Worm (Caenorhabditis elegans) whole organism, young adult: ENCODE data around the gene Y105C5B.15.
A peak's percentile ranks its signal among the peaks of the same experiment; 100 is the strongest.

ENCODE experiments used
- D2030.7 ChIP-seq: fragments of 200-800 bp; sonication (Bioruptor generic); IDR thresholded peaks from 2 replicates; pipeline ENCODE4 v1.3.6; 2022; ENCODE audit warnings: missing genetic modification reagents, missing genetic modification characterization, missing compliant biosample characterization
- F33H1.4 ChIP-seq: fragments of 200-800 bp; sonication (Bioruptor generic); IDR thresholded peaks from 2 replicates; pipeline ENCODE4 v1.3.6; 2022; ENCODE audit warnings: missing genetic modification reagents, missing genetic modification characterization, missing compliant biosample characterization
- F37B4.10 ChIP-seq: fragments of 200-800 bp; sonication (Bioruptor generic); IDR thresholded peaks from 2 replicates; pipeline ENCODE4 v1.3.6; 2022; ENCODE audit warnings: missing genetic modification characterization, missing compliant biosample characterization
- K11D2.4 ChIP-seq: fragments of 200-800 bp; sonication (Bioruptor generic); IDR thresholded peaks from 2 replicates; pipeline ENCODE4 v1.3.6; 2022; ENCODE audit warnings: missing genetic modification reagents, missing genetic modification characterization, missing compliant biosample characterization
- T26A5.8 ChIP-seq: sonication (generic microtip); optimal IDR thresholded peaks from 2 replicates; lab custom pipeline; 2016; ENCODE audit warnings: missing genetic modification characterization, missing compliant biosample characterization
- Y95B8A.8 ChIP-seq: fragments of 200-800 bp; sonication (Bioruptor generic); IDR thresholded peaks from 2 replicates; pipeline ENCODE4 v1.3.6; 2022; ENCODE audit warnings: missing genetic modification reagents, missing genetic modification characterization, missing compliant biosample characterization
- ama-1 ChIP-seq, 3 experiments: fragments of 150-350 bp in 1 of 3; sonication (generic microtip) in 2 of 3; optimal IDR thresholded peaks; 2 replicates each; lab custom pipeline; 2014 to 2018; ENCODE audit warnings: missing biosample characterization in 2 of 3, missing genetic modification characterization in 2 of 3, missing genetic modification reagents in 2 of 3
- aptf-2 ChIP-seq: fragments of 200-800 bp; sonication (Bioruptor generic); conservative IDR thresholded peaks from 2 replicates; pipeline ENCODE4 v1.3.6; 2022; ENCODE audit warnings: missing genetic modification reagents, missing genetic modification characterization, missing compliant biosample characterization
- attf-6 ChIP-seq: fragments of 200-800 bp; sonication (Bioruptor generic); IDR thresholded peaks from 2 replicates; pipeline ENCODE4 v1.3.6; 2022; ENCODE audit warnings: missing genetic modification reagents, missing genetic modification characterization, missing compliant biosample characterization
- ccch-3 ChIP-seq: fragments of 200-800 bp; sonication (Bioruptor generic); optimal IDR thresholded peaks from 2 replicates; lab custom pipeline; 2018; ENCODE audit warnings: mild to moderate bottlenecking, missing genetic modification characterization, missing compliant biosample characterization
- cebp-1 ChIP-seq, 2 experiments: fragments of 200-800 bp in 1 of 2; sonication (Bioruptor generic) in 1 of 2; sonication (generic microtip) in 1 of 2; IDR thresholded peaks in 1 of 2; optimal IDR thresholded peaks in 1 of 2; 2 replicates each; pipeline versions ENCODE4 v1.3.6 to Lab custom; 2017 to 2022; ENCODE audit warnings: missing compliant biosample characterization in 2 of 2, missing genetic modification characterization in 2 of 2, mild to moderate bottlenecking in 1 of 2, missing genetic modification reagents in 1 of 2, moderate library complexity in 1 of 2
- ceh-40 ChIP-seq: fragments of 200-800 bp; sonication (Bioruptor generic); IDR thresholded peaks from 2 replicates; pipeline ENCODE4 v1.3.6; 2022; ENCODE audit warnings: missing genetic modification characterization, missing compliant biosample characterization
- ceh-58 ChIP-seq: fragments of 200-800 bp; sonication (Bioruptor generic); IDR thresholded peaks from 2 replicates; pipeline ENCODE4 v1.3.6; 2022; ENCODE audit warnings: missing genetic modification characterization, missing compliant biosample characterization
- chd-7 ChIP-seq: sonication (generic microtip); optimal IDR thresholded peaks from 2 replicates; lab custom pipeline; 2016; ENCODE audit warnings: mild to moderate bottlenecking, missing genetic modification characterization, moderate library complexity, missing compliant biosample characterization
- die-1 ChIP-seq: sonication (generic microtip); optimal IDR thresholded peaks from 2 replicates; lab custom pipeline; 2016; ENCODE audit warnings: missing genotype, mild to moderate bottlenecking, missing genetic modification characterization, missing compliant biosample characterization
- dpff-1 ChIP-seq: sonication (generic microtip); optimal IDR thresholded peaks from 2 replicates; lab custom pipeline; 2017; ENCODE audit warnings: mild to moderate bottlenecking, missing genetic modification characterization, missing compliant biosample characterization
- dpl-1 ChIP-seq: fragments of 150-350 bp; optimal IDR thresholded peaks from 2 replicates; lab custom pipeline; 2014; ENCODE audit warnings: missing biosample characterization, missing genetic modification reagents, missing genetic modification characterization
- egl-18 ChIP-seq: fragments of 200-800 bp; sonication (Bioruptor generic); IDR thresholded peaks from 2 replicates; pipeline ENCODE4 v1.3.6; 2022; ENCODE audit warnings: missing genetic modification reagents, missing genetic modification characterization, missing compliant biosample characterization
- egrh-3 ChIP-seq: fragments of 200-800 bp; sonication (Bioruptor generic); IDR thresholded peaks from 2 replicates; pipeline ENCODE4 v1.3.6; 2022; ENCODE audit warnings: missing genetic modification reagents, missing genetic modification characterization, missing compliant biosample characterization
- ets-4 ChIP-seq: fragments of 200-800 bp; sonication (Bioruptor generic); optimal IDR thresholded peaks from 2 replicates; lab custom pipeline; 2018; ENCODE audit warnings: mild to moderate bottlenecking, missing genetic modification characterization, missing compliant biosample characterization
- hlh-26 ChIP-seq: fragments of 200-800 bp; sonication (Bioruptor generic); conservative IDR thresholded peaks from 2 replicates; pipeline ENCODE4 v1.3.6; 2022; ENCODE audit warnings: missing genetic modification reagents, missing genetic modification characterization, missing compliant biosample characterization
- hmg-1.2 ChIP-seq: fragments of 200-800 bp; sonication (Bioruptor generic); IDR thresholded peaks from 2 replicates; pipeline ENCODE4 v1.3.6; 2022; ENCODE audit warnings: missing genetic modification reagents, missing genetic modification characterization, missing compliant biosample characterization
- hmg-20 ChIP-seq: fragments of 200-800 bp; sonication (Bioruptor generic); IDR thresholded peaks from 2 replicates; pipeline ENCODE4 v1.3.6; 2022; ENCODE audit warnings: missing genetic modification reagents, missing genetic modification characterization, missing compliant biosample characterization
- madf-6 ChIP-seq: fragments of 200-800 bp; sonication (Bioruptor generic); IDR thresholded peaks from 2 replicates; pipeline ENCODE4 v1.3.6; 2022; ENCODE audit warnings: missing genetic modification reagents, missing genetic modification characterization, missing compliant biosample characterization
- mel-28 ChIP-seq: sonication (generic microtip); optimal IDR thresholded peaks from 2 replicates; lab custom pipeline; 2016; ENCODE audit warnings: borderline replicate concordance, mild to moderate bottlenecking, missing genetic modification characterization, missing compliant biosample characterization
- nfyb-1 ChIP-seq: fragments of 200-800 bp; sonication (Bioruptor generic); IDR thresholded peaks from 2 replicates; pipeline ENCODE4 v1.3.6; 2022; ENCODE audit warnings: missing genetic modification reagents, missing genetic modification characterization, missing compliant biosample characterization
- rcor-1 ChIP-seq: fragments of 200-800 bp; sonication (Bioruptor generic); IDR thresholded peaks from 2 replicates; pipeline ENCODE4 v1.3.6; 2022; ENCODE audit warnings: missing genetic modification reagents, missing genetic modification characterization, missing compliant biosample characterization
- rpc-1 ChIP-seq, 2 experiments: fragments of 150-350 bp in 1 of 2; sonication (generic microtip) in 1 of 2; optimal IDR thresholded peaks; 2 replicates each; lab custom pipeline; 2014 to 2018; ENCODE audit warnings: missing biosample characterization in 1 of 2, missing genetic modification characterization in 1 of 2, missing genetic modification reagents in 1 of 2, missing genotype in 1 of 2
- snpc-1.3 ChIP-seq: sonication (generic microtip); optimal IDR thresholded peaks from 2 replicates; lab custom pipeline; 2017; ENCODE audit warnings: missing genetic modification characterization, mild to moderate bottlenecking, missing compliant biosample characterization, antibody characterized with exemption, moderate library complexity, missing genotype, missing genetic modification reagents; ENCODE audit not compliant: insufficient read depth
- snpc-4 ChIP-seq, 5 experiments: fragments of 150-350 bp in 1 of 5; sonication (generic microtip) in 4 of 5; optimal IDR thresholded peaks; 2 replicates each; lab custom pipeline; 2014 to 2018; ENCODE audit warnings: missing genetic modification characterization in 5 of 5, missing biosample characterization in 3 of 5, antibody characterized with exemption in 2 of 5, mild to moderate bottlenecking in 2 of 5, missing compliant biosample characterization in 2 of 5, missing genotype in 2 of 5, moderate library complexity in 2 of 5, missing genetic modification reagents in 1 of 5
- somi-1 ChIP-seq: fragments of 200-800 bp; sonication (Bioruptor generic); optimal IDR thresholded peaks from 2 replicates; lab custom pipeline; 2018; ENCODE audit warnings: mild to moderate bottlenecking, missing genetic modification characterization, missing compliant biosample characterization
- sptf-2 ChIP-seq: fragments of 200-800 bp; sonication (Bioruptor generic); optimal IDR thresholded peaks from 2 replicates; lab custom pipeline; 2018; ENCODE audit warnings: mild to moderate bottlenecking, missing genetic modification characterization, missing compliant biosample characterization
- tlf-1 ChIP-seq: fragments of 200-800 bp; sonication (Bioruptor generic); optimal IDR thresholded peaks from 2 replicates; lab custom pipeline; 2018; ENCODE audit warnings: mild to moderate bottlenecking, missing genetic modification characterization, missing compliant biosample characterization
- ztf-25 ChIP-seq: fragments of 200-800 bp; sonication (Bioruptor generic); IDR thresholded peaks from 2 replicates; pipeline ENCODE4 v1.3.6; 2022; ENCODE audit warnings: missing genetic modification reagents, missing genetic modification characterization, missing compliant biosample characterization
- ztf-3 ChIP-seq: fragments of 200-800 bp; sonication (Bioruptor generic); optimal IDR thresholded peaks from 2 replicates; lab custom pipeline; 2018; ENCODE audit warnings: mild to moderate bottlenecking, missing genetic modification characterization, missing compliant biosample characterization
- ztf-6 ChIP-seq: fragments of 200-800 bp; sonication (Bioruptor generic); IDR thresholded peaks from 2 replicates; pipeline ENCODE4 v1.3.6; 2022; ENCODE audit warnings: missing genetic modification reagents, missing genetic modification characterization, missing compliant biosample characterization

The Y105C5B.15 gene

DNA sequence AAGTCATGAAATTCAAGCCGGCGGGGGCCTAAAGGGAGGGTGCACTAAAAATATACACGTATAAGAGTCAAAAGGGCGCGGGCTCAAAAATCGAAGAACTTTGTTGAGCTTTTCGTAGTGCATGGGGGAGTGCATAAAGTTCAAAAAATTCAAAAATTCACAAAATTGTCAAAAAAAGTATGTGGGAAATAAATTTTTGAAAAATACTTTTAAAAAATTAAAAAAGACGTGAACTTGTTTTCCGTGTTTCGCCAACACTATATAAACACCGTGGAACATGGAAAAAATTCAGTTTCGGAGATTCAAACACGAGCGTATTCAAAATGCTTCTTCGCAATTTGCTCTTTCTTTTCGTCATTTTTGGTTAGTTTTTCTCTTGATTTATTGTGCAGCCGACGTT is 11.1 kb downstream of the Y105C5B.15 start, which contains the start of gene Y105C5B.17:
Gene Y105C5B.17 (plus strand): TSS at position 301 of the 400 bp plus-strand sequence.
- TF ChIP-seq snpc-4 (GFP tag; optimal IDR thresholded peaks at IDR 0.05; lab: Kevin White, UChicago) = no peak
- TF ChIP-seq snpc-4 (tag; optimal IDR thresholded peaks at IDR 0.05; lab: Kevin White, UChicago) = peak in 1 of 4 experiments; percentile 8
- TF ChIP-seq nfyb-1 (GFP tag; lab: Robert Waterston, UW) = no peak

DNA sequence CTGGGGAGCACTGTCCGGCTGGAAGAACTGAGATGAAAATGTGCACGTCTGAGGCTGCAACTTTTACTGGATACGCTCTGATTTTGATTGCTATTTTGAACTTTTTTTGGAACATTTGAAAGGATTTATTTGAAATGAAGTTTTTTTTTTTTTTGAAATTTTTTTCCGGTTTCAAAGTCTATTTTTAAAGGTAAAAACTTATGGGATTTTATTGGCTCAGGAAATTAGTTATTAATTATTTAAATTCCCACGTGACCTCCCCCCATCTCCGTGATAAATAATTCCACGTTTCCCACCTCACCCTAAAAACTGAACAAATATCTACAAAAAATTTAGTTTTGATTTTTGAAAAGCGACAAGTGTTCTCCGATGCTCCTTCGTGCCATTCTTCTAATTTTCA is 12.6 kb downstream of the Y105C5B.15 start, which contains the start of gene Y105C5B.18:
Gene Y105C5B.18 (plus strand): TSS at position 301 of the 400 bp plus-strand sequence.
- TF ChIP-seq sptf-2 (GFP tag; lab: Kevin White, UChicago) = no peak
- no peak for TF ChIP-seq ztf-25 (GFP tag; lab: Robert Waterston, UW)
- no peak for TF ChIP-seq ama-1 (optimal IDR thresholded peaks at IDR 0.05; lab: Kevin White, UChicago)
- TF ChIP-seq ama-1 (GFP tag; optimal IDR thresholded peaks at IDR 0.05; lab: Kevin White, UChicago) = no peak
- TF ChIP-seq T26A5.8 (tag; lab: Kevin White, UChicago) = no peak
- TF ChIP-seq rcor-1 (GFP tag; lab: Robert Waterston, UW) = no peak
- TF ChIP-seq hlh-26 (GFP tag; lab: Robert Waterston, UW) = no peak
- TF ChIP-seq somi-1 (GFP tag; lab: Kevin White, UChicago) = no peak
- TF ChIP-seq ztf-3 (GFP tag; lab: Kevin White, UChicago) = no peak
- TF ChIP-seq hmg-20 (GFP tag; lab: Robert Waterston, UW) = no peak
- no peak for TF ChIP-seq dpl-1 (GFP tag; lab: Kevin White, UChicago)
- no peak for TF ChIP-seq egrh-3 (GFP tag; lab: Robert Waterston, UW)
- no peak for TF ChIP-seq rpc-1 (optimal IDR thresholded peaks at IDR 0.05; lab: Kevin White, UChicago)
- TF ChIP-seq rpc-1 (tag; optimal IDR thresholded peaks at IDR 0.05; lab: Kevin White, UChicago) = no peak
- no peak for TF ChIP-seq ccch-3 (GFP tag; lab: Kevin White, UChicago)
- no peak for TF ChIP-seq aptf-2 (GFP tag; lab: Robert Waterston, UW)
- no peak for TF ChIP-seq die-1 (tag; lab: Kevin White, UChicago)
- TF ChIP-seq Y95B8A.8 (GFP tag; lab: Robert Waterston, UW) = no peak
- no peak for TF ChIP-seq hmg-1.2 (GFP tag; lab: Robert Waterston, UW)
- TF ChIP-seq F33H1.4 (GFP tag; lab: Robert Waterston, UW) = no peak
- no peak for TF ChIP-seq dpff-1 (tag; lab: Kevin White, UChicago)

DNA sequence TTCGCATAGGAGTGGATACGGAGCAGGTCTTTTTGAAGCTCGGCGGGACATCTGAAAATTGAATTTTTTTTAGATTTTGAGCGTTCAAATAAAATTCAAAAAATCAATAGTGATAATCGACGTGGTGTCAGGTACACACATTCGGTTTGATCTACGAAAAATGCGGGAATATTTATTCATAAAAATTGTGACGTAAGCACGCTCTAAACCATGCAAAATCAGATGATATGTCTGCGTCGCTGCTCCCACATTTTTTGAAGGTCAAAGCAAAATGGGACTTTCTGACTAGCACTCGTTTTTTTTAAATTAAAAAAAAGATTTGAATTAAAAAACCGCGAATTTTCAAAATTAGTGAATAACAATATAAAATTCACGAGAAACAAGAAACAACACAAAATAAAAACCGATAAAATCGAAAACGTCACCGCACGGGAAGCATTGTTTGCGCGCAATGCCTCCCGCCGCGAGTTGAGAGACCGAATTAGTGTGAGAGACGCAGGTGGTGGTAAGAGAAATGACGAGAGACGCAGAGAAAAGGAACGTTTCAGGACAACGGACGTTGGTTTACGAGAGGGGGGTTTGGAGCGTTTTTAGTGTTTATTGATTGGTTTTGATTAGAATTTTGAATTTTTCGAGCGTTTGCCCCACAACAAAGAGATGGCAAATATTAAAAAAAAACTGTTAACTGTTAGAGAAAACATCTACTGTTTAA is 32.3 kb downstream of the Y105C5B.15 start, which contains the start of gene Y105C5B.19:
Gene Y105C5B.19 (minus strand): TSS at position 51 of the 712 bp plus-strand sequence.
- TF ChIP-seq hmg-1.2 (GFP tag; lab: Robert Waterston, UW) (peak; percentile 81; the same call in 1 of the 2 replicates), attf-6 (GFP tag; lab: Robert Waterston, UW) (0 out of 2 replicates have a peak, but pooled peaks have one; percentile 28), K11D2.4 (no peak), ceh-58 (GFP tag; lab: Robert Waterston, UW) (no peak), snpc-4 (GFP tag; optimal IDR thresholded peaks at IDR 0.05; lab: Kevin White, UChicago) (no peak), snpc-4 (tag; optimal IDR thresholded peaks at IDR 0.05; lab: Kevin White, UChicago) (peak in 3 of 4 experiments; percentile 23 to 79 (median 74)), chd-7 (tag; lab: Kevin White, UChicago) (no peak)

DNA sequence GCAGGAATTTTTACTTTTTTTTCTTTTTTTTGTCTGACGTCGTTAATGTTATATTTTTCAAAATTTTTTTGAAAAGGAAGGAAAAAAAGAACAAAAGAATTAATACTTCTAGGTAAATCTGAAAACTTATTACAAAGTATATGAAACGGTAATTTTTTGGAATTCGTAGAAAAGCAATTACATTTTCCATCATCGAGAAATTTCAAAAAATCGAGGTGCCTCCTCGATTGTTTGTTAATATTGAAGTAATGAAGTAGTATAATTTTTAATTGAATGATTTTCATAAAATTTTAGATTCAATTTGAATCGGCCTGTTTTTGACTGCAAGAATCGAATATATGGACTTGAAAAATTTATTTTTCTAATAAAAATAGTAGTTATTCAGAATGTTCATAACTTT is 39.7 kb downstream of the Y105C5B.15 start:
- TF ChIP-seq snpc-4 (GFP tag; optimal IDR thresholded peaks at IDR 0.05; lab: Kevin White, UChicago) = no peak
- peak in 2 of 4 experiments; percentile 39 to 80 for TF ChIP-seq snpc-4 (tag; optimal IDR thresholded peaks at IDR 0.05; lab: Kevin White, UChicago)
- peak; percentile 80 for TF ChIP-seq attf-6 (GFP tag; lab: Robert Waterston, UW)
- TF ChIP-seq F37B4.10 (GFP tag; lab: Robert Waterston, UW) = no peak

DNA sequence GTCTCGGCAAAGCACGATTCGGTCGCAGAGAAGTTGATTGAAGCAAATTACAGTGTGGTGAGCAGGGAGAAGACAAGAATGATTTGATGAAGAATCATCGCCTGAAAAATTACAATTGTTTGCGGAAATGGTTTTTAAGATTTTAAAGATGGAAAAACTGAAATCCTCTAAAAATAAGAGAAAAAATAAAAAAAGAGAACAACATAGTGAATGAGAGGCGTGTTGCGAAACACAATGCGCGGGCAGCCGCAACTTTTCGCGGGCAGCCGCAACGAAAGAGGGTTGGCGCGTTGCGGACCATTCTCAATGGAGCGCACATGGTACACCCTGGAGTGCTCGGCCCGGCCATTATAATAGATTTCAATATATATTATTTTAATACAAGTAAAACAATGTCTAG is 42.8 kb downstream of the Y105C5B.15 start, which contains the start of gene Y105C5B.20:
Gene Y105C5B.20 (minus strand): TSS at position 101 of the 400 bp plus-strand sequence.
- TF ChIP-seq ztf-3 (GFP tag; lab: Kevin White, UChicago) (no peak), D2030.7 (0 out of 2 replicates have a peak, but pooled peaks have one; percentile 18), rpc-1 (optimal IDR thresholded peaks at IDR 0.05; lab: Kevin White, UChicago) (no peak), rpc-1 (tag; optimal IDR thresholded peaks at IDR 0.05; lab: Kevin White, UChicago) (no peak), tlf-1 (GFP tag; lab: Kevin White, UChicago) (no peak), egl-18 (GFP tag; lab: Robert Waterston, UW) (no peak), ztf-6 (GFP tag; lab: Robert Waterston, UW) (no peak), snpc-1.3 (no peak), cebp-1 (GFP tag; IDR thresholded peaks at IDR 0.05; lab: Robert Waterston, UW) (no peak), cebp-1 (tag; optimal IDR thresholded peaks at IDR 0.05; lab: Kevin White, UChicago) (no peak), mel-28 (tag; lab: Kevin White, UChicago) (no peak), nfyb-1 (GFP tag; lab: Robert Waterston, UW) (no peak), madf-6 (GFP tag; lab: Robert Waterston, UW) (no peak), ceh-40 (GFP tag; lab: Robert Waterston, UW) (no peak), ets-4 (GFP tag; lab: Kevin White, UChicago) (no peak)
